Fruit fly (Drosophila melanogaster): ENCODE measurements around the gene Capa.
A peak's percentile ranks its signal among the peaks of the same experiment; 100 is the strongest.
"Not testable (repeated sequence)": the region's sequence is repeated elsewhere in the genome, so short reads cannot be mapped to it uniquely, and the experiment has no call there.

Capa gene

dm6 chr3R:29926089-29926488, 11.9 kb upstream of the Capa start, which contains the start of gene Jon99Ci:
Gene Jon99Ci (minus strand): TSS chr3R:29926189.
- no peak for TF ChIP-seq kay (GFP tag; ENCODE audit: borderline replicate concordance)
- TF ChIP-seq cic (GFP tag; optimal IDR thresholded peaks at IDR 0.05) = peak; percentile 64

DNA sequence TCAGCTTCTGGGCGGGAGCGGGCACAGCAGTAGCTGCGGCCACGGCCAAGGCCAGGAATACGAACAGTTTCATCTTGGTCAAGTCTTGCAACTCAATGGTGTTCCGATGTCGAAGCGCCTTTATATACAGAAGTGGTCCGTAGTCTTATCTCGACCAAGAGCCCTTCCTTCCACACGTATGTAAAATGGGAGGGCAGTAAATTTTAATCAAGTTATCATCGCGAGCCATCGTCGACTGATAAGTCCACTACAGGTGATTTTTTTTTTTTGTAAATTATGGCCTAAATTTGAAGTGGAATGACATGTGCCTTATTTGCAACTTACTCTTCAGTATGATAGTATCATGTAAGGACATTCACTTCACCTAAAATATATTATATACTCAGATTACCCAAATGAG, 10.4 kb upstream of the Capa start, which contains the start of gene Jon99Cii:
Gene Jon99Cii (minus strand): TSS at position 101 of the 400 bp plus-strand sequence.
- not testable (repeated sequence) for TF ChIP-seq cic (GFP tag; optimal IDR thresholded peaks at IDR 0.05); kay (GFP tag; ENCODE audit: borderline replicate concordance); ovo (GFP tag; optimal IDR thresholded peaks at IDR 0.05)

- TF ChIP-seq CG7101 (tag; optimal IDR thresholded peaks at IDR 0.05); ovo (GFP tag; optimal IDR thresholded peaks at IDR 0.05); CG14711 (tag; optimal IDR thresholded peaks at IDR 0.05): not testable (repeated sequence)
Observed at dm6 chr3R:29921916-29922315, 7.8 kb upstream of the Capa start, which contains the start of gene Jon99Ciii. Gene Jon99Ciii (plus strand): TSS chr3R:29922216.

- no peak for TF ChIP-seq pad (GFP tag; optimal IDR thresholded peaks at IDR 0.05)
- no peak for TF ChIP-seq ovo (GFP tag; optimal IDR thresholded peaks at IDR 0.05)
- no peak for TF ChIP-seq tj (GFP tag; optimal IDR thresholded peaks at IDR 0.05)
- TF ChIP-seq kay (GFP tag; ENCODE audit: borderline replicate concordance) = no peak
- no peak for TF ChIP-seq cic (GFP tag; optimal IDR thresholded peaks at IDR 0.05)
- TF ChIP-seq CG7045 (GFP tag; optimal IDR thresholded peaks at IDR 0.05) = no peak
- TF ChIP-seq CG14711 (tag; optimal IDR thresholded peaks at IDR 0.05) = no peak
- TF ChIP-seq CG11617 (GFP tag; optimal IDR thresholded peaks at IDR 0.05) = no peak
- TF ChIP-seq CG1620 (GFP tag; optimal IDR thresholded peaks at IDR 0.05) = no peak
- TF ChIP-seq CG12768 (GFP tag; optimal IDR thresholded peaks at IDR 0.05) = no peak
- no peak for TF ChIP-seq Mnt (GFP tag; optimal IDR thresholded peaks at IDR 0.05)
- TF ChIP-seq bab1 (GFP tag; optimal IDR thresholded peaks at IDR 0.05) = no peak
- no peak for TF ChIP-seq Crg-1 (GFP tag; optimal IDR thresholded peaks at IDR 0.05)
- no peak for TF ChIP-seq CG33017 (tag; optimal IDR thresholded peaks at IDR 0.05)
- TF ChIP-seq CG5204 (GFP tag; optimal IDR thresholded peaks at IDR 0.05) = no peak
Observed at dm6 chr3R:29920189-29920588, 6.0 kb upstream of the Capa start, which contains the start of gene trp. Gene trp (minus strand): TSS chr3R:29920289.

DNA sequence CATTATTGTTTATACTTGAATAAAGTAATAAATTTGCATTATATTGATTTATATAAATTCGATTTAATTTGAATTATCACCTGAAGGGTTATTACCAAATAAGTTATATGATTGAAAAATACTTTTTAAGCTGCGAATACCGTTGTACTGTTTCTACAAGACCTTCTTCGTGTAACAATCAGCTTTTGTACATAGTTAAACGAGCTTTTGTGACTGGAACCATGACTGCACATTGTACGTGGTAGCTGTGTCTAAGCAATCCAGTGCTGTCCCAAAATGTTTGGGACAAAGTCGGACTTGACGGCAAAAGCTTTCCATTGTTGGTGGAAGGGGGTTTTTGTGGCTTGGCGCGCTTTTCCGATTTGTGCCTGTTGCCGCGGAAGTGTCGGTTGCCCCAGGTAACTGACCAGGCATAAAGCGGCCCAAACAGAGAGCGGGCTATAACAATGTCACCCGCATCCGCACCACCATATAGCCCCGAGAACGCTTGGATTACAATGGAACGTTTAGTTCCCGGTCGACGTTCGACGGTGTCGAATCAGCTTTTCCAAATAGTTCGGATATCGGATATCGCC, 6.5 kb downstream of the Capa start, which contains the start of gene CG31036:
Gene CG31036 (plus strand): TSS at position 507 of the 575 bp plus-strand sequence.
- TF ChIP-seq cnc (optimal IDR thresholded peaks at IDR 0.05) (no peak), bab1 (GFP tag; optimal IDR thresholded peaks at IDR 0.05) (no peak), CG7101 (tag; optimal IDR thresholded peaks at IDR 0.05) (no peak), CG1620 (GFP tag; optimal IDR thresholded peaks at IDR 0.05) (no peak), CG14711 (tag; optimal IDR thresholded peaks at IDR 0.05) (no peak), CG7045 (GFP tag; optimal IDR thresholded peaks at IDR 0.05) (no peak), kay (GFP tag; ENCODE audit: borderline replicate concordance) (no peak)

DNA sequence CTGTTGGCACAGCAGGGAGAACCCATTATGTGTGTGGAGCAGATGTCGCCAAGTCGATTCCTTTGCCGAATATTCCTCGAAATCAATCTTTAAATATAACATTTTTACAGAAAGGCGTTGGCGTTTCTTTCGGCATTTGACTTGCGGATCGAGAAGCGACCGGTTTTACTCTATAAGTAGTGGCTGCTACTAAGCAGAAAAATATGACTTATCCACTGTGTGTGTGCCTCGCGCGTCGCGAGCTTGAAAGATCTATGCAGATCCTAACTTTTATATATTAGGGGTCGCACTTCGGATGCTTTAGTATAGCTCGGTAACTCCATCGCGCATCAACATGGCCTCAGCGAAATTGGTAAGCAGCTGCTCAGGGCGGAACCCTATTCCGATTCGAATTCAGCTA, 9.0 kb downstream of the Capa start, which contains the start of gene CG15515:
Gene CG15515 (plus strand): TSS at position 301 of the 400 bp plus-strand sequence.
- TF ChIP-seq CG14711 (tag; optimal IDR thresholded peaks at IDR 0.05) (no peak), toe (GFP tag; optimal IDR thresholded peaks at IDR 0.05) (no peak), cnc (optimal IDR thresholded peaks at IDR 0.05) (no peak), bab1 (GFP tag; optimal IDR thresholded peaks at IDR 0.05) (no peak), Hr96 (GFP tag; optimal IDR thresholded peaks at IDR 0.05) (no peak), CG12768 (GFP tag; optimal IDR thresholded peaks at IDR 0.05) (no peak), kay (GFP tag; ENCODE audit: borderline replicate concordance) (no peak), CG33017 (tag; optimal IDR thresholded peaks at IDR 0.05) (no peak), ovo (GFP tag; optimal IDR thresholded peaks at IDR 0.05) (no peak), tj (GFP tag; optimal IDR thresholded peaks at IDR 0.05) (no peak), Crg-1 (GFP tag; optimal IDR thresholded peaks at IDR 0.05) (no peak), CG7101 (tag; optimal IDR thresholded peaks at IDR 0.05) (no peak), Clk (GFP tag; optimal IDR thresholded peaks at IDR 0.05) (no peak), CG11617 (GFP tag; optimal IDR thresholded peaks at IDR 0.05) (no peak), CG5204 (GFP tag; optimal IDR thresholded peaks at IDR 0.05) (no peak), pad (GFP tag; optimal IDR thresholded peaks at IDR 0.05) (no peak)

DNA sequence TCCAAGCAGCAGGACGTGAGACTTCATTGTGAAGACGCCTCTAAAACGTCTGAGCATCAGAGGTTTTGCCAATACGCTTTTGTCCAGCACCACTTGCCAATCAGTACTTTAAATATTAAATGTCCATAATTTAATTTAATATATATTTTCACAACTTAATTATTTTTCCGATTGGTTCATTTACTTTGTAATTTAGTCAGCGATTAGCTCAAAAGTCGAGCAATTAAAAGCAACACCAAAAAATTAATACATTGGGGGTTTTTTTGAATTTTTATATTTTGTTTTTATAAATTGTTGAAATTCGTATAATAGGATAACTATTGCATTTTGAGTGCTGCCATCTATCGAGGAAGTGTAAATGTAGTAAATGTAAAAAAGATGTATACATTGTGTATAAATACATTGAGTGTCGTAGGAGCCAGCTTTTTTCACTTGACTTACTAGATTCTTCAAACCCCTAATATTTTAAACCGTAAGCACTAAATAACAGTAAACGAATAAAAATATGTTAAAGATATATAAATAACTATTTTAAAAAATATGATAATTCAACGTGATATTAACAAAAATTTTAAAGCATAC, 10.3 kb downstream of the Capa start, which contains the start of gene CG15517:
Gene CG15517 (minus strand): TSS at position 51 of the 582 bp plus-strand sequence.
- TF ChIP-seq Mnt (GFP tag; optimal IDR thresholded peaks at IDR 0.05) (no peak), Clk (GFP tag; optimal IDR thresholded peaks at IDR 0.05) (no peak), bab1 (GFP tag; optimal IDR thresholded peaks at IDR 0.05) (peak; percentile 30)

Data from whole organism, adult.